Worm (Caenorhabditis elegans): ENCODE data around the gene srx-77.

ce11 chrV:4689234-4689633, 20.7 kb upstream of the srx-77 start, which contains the start of gene K03B4.1:
- TF ChIP-seq egl-27 (tag; optimal IDR thresholded peaks at IDR 0.05): no peak
- no peak for TF ChIP-seq nhr-10 (tag; optimal IDR thresholded peaks at IDR 0.05)
- peak; percentile 49 for TF ChIP-seq ama-1 (optimal IDR thresholded peaks at IDR 0.05)

Data from whole organism, L2 larva.